Worm (Caenorhabditis elegans): Measurements from ENCODE around the gene irld-29.
"Not testable (repeated sequence)": the region's sequence is repeated elsewhere in the genome, so short reads cannot be mapped to it uniquely, and the experiment has no call there.

ce11 chrV:2330129-2330528 lies 8.3 kb downstream of the irld-29 start, which contains the start of gene pud-1.1:
- TF ChIP-seq ama-1 (optimal IDR thresholded peaks at IDR 0.05); pes-1 (GFP tag; IDR thresholded peaks at IDR 0.05); B0310.2 (tag; optimal IDR thresholded peaks at IDR 0.05); F13C5.2 (tag; optimal IDR thresholded peaks at IDR 0.05): not testable (repeated sequence)
